Worm (Caenorhabditis elegans) whole organism, young adult: ENCODE data around the gene C26E6.1.
A peak's percentile ranks its signal among the peaks of the same experiment; 100 is the strongest.

ENCODE experiments used
- B0019.2 ChIP-seq: fragments of 200-800 bp; sonication (Bioruptor generic); conservative IDR thresholded peaks from 2 replicates; pipeline ENCODE4 v1.3.6; 2022; ENCODE audit warnings: missing genetic modification reagents, missing genetic modification characterization, missing compliant biosample characterization
- C17E4.6 ChIP-seq: fragments of 200-800 bp; sonication (Bioruptor generic); IDR thresholded peaks from 2 replicates; pipeline ENCODE4 v1.3.6; 2022; ENCODE audit warnings: missing genetic modification reagents, missing genetic modification characterization, missing compliant biosample characterization
- F10E7.11 ChIP-seq: sonication (generic microtip); optimal IDR thresholded peaks from 2 replicates; lab custom pipeline; 2017; ENCODE audit warnings: mild to moderate bottlenecking, missing genetic modification characterization, moderate library complexity, missing compliant biosample characterization
- F33H1.4 ChIP-seq: fragments of 200-800 bp; sonication (Bioruptor generic); IDR thresholded peaks from 2 replicates; pipeline ENCODE4 v1.3.6; 2022; ENCODE audit warnings: missing genetic modification reagents, missing genetic modification characterization, missing compliant biosample characterization
- F39B2.1 ChIP-seq: fragments of 200-800 bp; sonication (Bioruptor generic); IDR thresholded peaks from 2 replicates; pipeline ENCODE4 v1.3.6; 2022; ENCODE audit warnings: missing genetic modification reagents, missing genetic modification characterization, missing compliant biosample characterization
- F49E8.2 ChIP-seq: sonication (generic microtip); optimal IDR thresholded peaks from 3 replicates; lab custom pipeline; 2017; ENCODE audit warnings: missing genetic modification characterization, mild to moderate bottlenecking, missing compliant biosample characterization, antibody characterized with exemption, moderate library complexity; ENCODE audit not compliant: insufficient read depth
- T07F8.4 ChIP-seq: sonication (generic microtip); optimal IDR thresholded peaks from 2 replicates; lab custom pipeline; 2016; ENCODE audit warnings: mild to moderate bottlenecking, missing genetic modification characterization, moderate library complexity, missing compliant biosample characterization
- Y53F4B.3 ChIP-seq: fragments of 200-800 bp; sonication (Bioruptor generic); IDR thresholded peaks from 2 replicates; pipeline ENCODE4 v1.3.6; 2022; ENCODE audit warnings: missing genetic modification reagents, missing genetic modification characterization, missing compliant biosample characterization
- Y79H2A.3 ChIP-seq: fragments of 200-800 bp; sonication (Bioruptor generic); conservative IDR thresholded peaks from 2 replicates; pipeline ENCODE4 v1.3.6; 2022; ENCODE audit warnings: missing genetic modification reagents, missing genetic modification characterization, missing compliant biosample characterization
- ama-1 ChIP-seq, 3 experiments: fragments of 150-350 bp in 1 of 3; sonication (generic microtip) in 2 of 3; optimal IDR thresholded peaks; 2 replicates each; lab custom pipeline; 2014 to 2018; ENCODE audit warnings: missing biosample characterization in 2 of 3, missing genetic modification characterization in 2 of 3, missing genetic modification reagents in 2 of 3
- atf-7 ChIP-seq: sonication (generic microtip); optimal IDR thresholded peaks from 2 replicates; lab custom pipeline; 2017; ENCODE audit warnings: mild to moderate bottlenecking, missing genetic modification characterization, missing compliant biosample characterization
- bed-2 ChIP-seq: fragments of 200-800 bp; sonication (Bioruptor generic); IDR thresholded peaks from 2 replicates; pipeline ENCODE4 v1.3.6; 2022; ENCODE audit warnings: missing genetic modification reagents, missing genetic modification characterization, missing compliant biosample characterization
- cebp-2 ChIP-seq: fragments of 200-800 bp; sonication (Bioruptor generic); IDR thresholded peaks from 2 replicates; pipeline ENCODE4 v1.3.6; 2022; ENCODE audit warnings: missing genetic modification characterization, missing compliant biosample characterization
- dox-1 ChIP-seq: fragments of 200-800 bp; sonication (Bioruptor generic); IDR thresholded peaks from 2 replicates; pipeline ENCODE4 v1.3.6; 2022; ENCODE audit warnings: missing genetic modification reagents, missing genetic modification characterization, missing compliant biosample characterization
- dpff-1 ChIP-seq: sonication (generic microtip); optimal IDR thresholded peaks from 2 replicates; lab custom pipeline; 2017; ENCODE audit warnings: mild to moderate bottlenecking, missing genetic modification characterization, missing compliant biosample characterization
- efl-1 ChIP-seq: fragments of 150-350 bp; optimal IDR thresholded peaks from 2 replicates; lab custom pipeline; 2014; ENCODE audit warnings: missing biosample characterization, missing genetic modification reagents, missing genetic modification characterization
- egl-44 ChIP-seq: fragments of 200-800 bp; sonication (Bioruptor generic); IDR thresholded peaks from 2 replicates; pipeline ENCODE4 v1.3.6; 2022; ENCODE audit warnings: missing genetic modification reagents, missing genetic modification characterization, missing compliant biosample characterization
- gei-17 ChIP-seq: fragments of 200-800 bp; sonication (Bioruptor generic); optimal IDR thresholded peaks from 2 replicates; lab custom pipeline; 2018; ENCODE audit warnings: mild to moderate bottlenecking, missing genetic modification characterization, missing compliant biosample characterization
- him-1 ChIP-seq: sonication (generic microtip); optimal IDR thresholded peaks from 2 replicates; lab custom pipeline; 2016; ENCODE audit warnings: missing genotype, missing genetic modification reagents, missing genetic modification characterization, missing compliant biosample characterization
- hlh-12 ChIP-seq: sonication (generic microtip); optimal IDR thresholded peaks from 2 replicates; lab custom pipeline; 2016; ENCODE audit warnings: missing genetic modification characterization, missing compliant biosample characterization
- hmg-1.2 ChIP-seq: fragments of 200-800 bp; sonication (Bioruptor generic); IDR thresholded peaks from 2 replicates; pipeline ENCODE4 v1.3.6; 2022; ENCODE audit warnings: missing genetic modification reagents, missing genetic modification characterization, missing compliant biosample characterization
- lin-40 ChIP-seq: sonication (generic microtip); optimal IDR thresholded peaks from 2 replicates; lab custom pipeline; 2016; ENCODE audit warnings: missing genetic modification characterization, mild to moderate bottlenecking, missing compliant biosample characterization, missing genotype, missing genetic modification reagents
- lsy-27 ChIP-seq: sonication (generic microtip); optimal IDR thresholded peaks from 2 replicates; lab custom pipeline; 2017; ENCODE audit warnings: missing genetic modification characterization, mild to moderate bottlenecking, missing compliant biosample characterization, antibody characterized with exemption, missing genotype, borderline replicate concordance; ENCODE audit not compliant: insufficient read depth
- mes-4 ChIP-seq: sonication (generic microtip); optimal IDR thresholded peaks from 2 replicates; lab custom pipeline; 2016; ENCODE audit warnings: missing genotype, missing genetic modification characterization, missing compliant biosample characterization
- nfyb-1 ChIP-seq: fragments of 200-800 bp; sonication (Bioruptor generic); IDR thresholded peaks from 2 replicates; pipeline ENCODE4 v1.3.6; 2022; ENCODE audit warnings: missing genetic modification reagents, missing genetic modification characterization, missing compliant biosample characterization
- nhr-120 ChIP-seq: fragments of 200-800 bp; sonication (Bioruptor generic); IDR thresholded peaks from 2 replicates; pipeline ENCODE4 v1.3.6; 2022; ENCODE audit warnings: missing genetic modification characterization, missing compliant biosample characterization
- nhr-27 ChIP-seq: fragments of 200-800 bp; sonication (Bioruptor generic); optimal IDR thresholded peaks from 2 replicates; lab custom pipeline; 2018; ENCODE audit warnings: mild to moderate bottlenecking, missing genetic modification characterization, moderate library complexity, missing compliant biosample characterization
- nhr-80 ChIP-seq: sonication (generic microtip); optimal IDR thresholded peaks from 2 replicates; lab custom pipeline; 2016; ENCODE audit warnings: missing genetic modification characterization, missing compliant biosample characterization
- nhr-90 ChIP-seq: sonication (generic microtip); optimal IDR thresholded peaks from 2 replicates; lab custom pipeline; 2016; ENCODE audit warnings: missing genotype, mild to moderate bottlenecking, missing genetic modification characterization, missing compliant biosample characterization
- pha-4 ChIP-seq: fragments of 150-350 bp; sonication (generic microtip); optimal IDR thresholded peaks from 2 replicates; lab custom pipeline; 2014; ENCODE audit warnings: missing biosample characterization, missing genetic modification reagents, missing genetic modification characterization
- rcor-1 ChIP-seq: fragments of 200-800 bp; sonication (Bioruptor generic); IDR thresholded peaks from 2 replicates; pipeline ENCODE4 v1.3.6; 2022; ENCODE audit warnings: missing genetic modification reagents, missing genetic modification characterization, missing compliant biosample characterization
- rpc-1 ChIP-seq, 2 experiments: fragments of 150-350 bp in 1 of 2; sonication (generic microtip) in 1 of 2; optimal IDR thresholded peaks; 2 replicates each; lab custom pipeline; 2014 to 2018; ENCODE audit warnings: missing biosample characterization in 1 of 2, missing genetic modification characterization in 1 of 2, missing genetic modification reagents in 1 of 2, missing genotype in 1 of 2
- sdz-38 ChIP-seq: sonication (generic microtip); optimal IDR thresholded peaks from 2 replicates; lab custom pipeline; 2016; ENCODE audit warnings: missing genotype, missing genetic modification characterization, missing compliant biosample characterization
- sea-2 ChIP-seq: fragments of 200-800 bp; sonication (Bioruptor generic); IDR thresholded peaks from 2 replicates; pipeline ENCODE4 v1.3.6; 2022; ENCODE audit warnings: missing genetic modification characterization, missing compliant biosample characterization
- snpc-1.1 ChIP-seq: sonication (generic microtip); optimal IDR thresholded peaks from 2 replicates; lab custom pipeline; 2017; ENCODE audit warnings: missing genetic modification characterization, mild to moderate bottlenecking, missing compliant biosample characterization, antibody characterized with exemption, moderate library complexity, missing genotype, missing genetic modification reagents; ENCODE audit not compliant: insufficient read depth
- snpc-1.3 ChIP-seq: sonication (generic microtip); optimal IDR thresholded peaks from 2 replicates; lab custom pipeline; 2017; ENCODE audit warnings: missing genetic modification characterization, mild to moderate bottlenecking, missing compliant biosample characterization, antibody characterized with exemption, moderate library complexity, missing genotype, missing genetic modification reagents; ENCODE audit not compliant: insufficient read depth
- snpc-4 ChIP-seq, 5 experiments: fragments of 150-350 bp in 1 of 5; sonication (generic microtip) in 4 of 5; optimal IDR thresholded peaks; 2 replicates each; lab custom pipeline; 2014 to 2018; ENCODE audit warnings: missing genetic modification characterization in 5 of 5, missing biosample characterization in 3 of 5, antibody characterized with exemption in 2 of 5, mild to moderate bottlenecking in 2 of 5, missing compliant biosample characterization in 2 of 5, missing genotype in 2 of 5, moderate library complexity in 2 of 5, missing genetic modification reagents in 1 of 5
- somi-1 ChIP-seq: fragments of 200-800 bp; sonication (Bioruptor generic); optimal IDR thresholded peaks from 2 replicates; lab custom pipeline; 2018; ENCODE audit warnings: mild to moderate bottlenecking, missing genetic modification characterization, missing compliant biosample characterization
- sptf-2 ChIP-seq: fragments of 200-800 bp; sonication (Bioruptor generic); optimal IDR thresholded peaks from 2 replicates; lab custom pipeline; 2018; ENCODE audit warnings: mild to moderate bottlenecking, missing genetic modification characterization, missing compliant biosample characterization
- tbp1 ChIP-seq: fragments of 200-800 bp; sonication (Bioruptor generic); optimal IDR thresholded peaks from 2 replicates; lab custom pipeline; 2018; ENCODE audit warnings: mild to moderate bottlenecking, missing genetic modification characterization, missing compliant biosample characterization
- tbx-9 ChIP-seq: sonication (generic microtip); optimal IDR thresholded peaks from 2 replicates; lab custom pipeline; 2016; ENCODE audit warnings: borderline replicate concordance, missing genetic modification characterization, inconsistent platforms, missing compliant biosample characterization
- unc-62 ChIP-seq: fragments of 150-350 bp; optimal IDR thresholded peaks from 2 replicates; lab custom pipeline; 2014; ENCODE audit warnings: missing biosample characterization, missing genetic modification reagents, missing genetic modification characterization
- ztf-22 ChIP-seq: fragments of 200-800 bp; sonication (Bioruptor generic); optimal IDR thresholded peaks from 2 replicates; lab custom pipeline; 2018; ENCODE audit warnings: mild to moderate bottlenecking, missing genetic modification characterization, moderate library complexity, missing compliant biosample characterization
- ztf-25 ChIP-seq: fragments of 200-800 bp; sonication (Bioruptor generic); IDR thresholded peaks from 2 replicates; pipeline ENCODE4 v1.3.6; 2022; ENCODE audit warnings: missing genetic modification reagents, missing genetic modification characterization, missing compliant biosample characterization
- ztf-28 ChIP-seq: fragments of 200-800 bp; sonication (Bioruptor generic); IDR thresholded peaks from 2 replicates; pipeline ENCODE4 v1.3.6; 2022; ENCODE audit warnings: missing genetic modification reagents, missing genetic modification characterization, missing compliant biosample characterization
- ztf-6 ChIP-seq: fragments of 200-800 bp; sonication (Bioruptor generic); IDR thresholded peaks from 2 replicates; pipeline ENCODE4 v1.3.6; 2022; ENCODE audit warnings: missing genetic modification reagents, missing genetic modification characterization, missing compliant biosample characterization

Gene C26E6.1

ce11 chrIII:4984444-4985086 is 27.9 kb downstream of the C26E6.1 start, which contains the start of gene C27F2.7 (continued):
- peak; percentile 41 for TF ChIP-seq tbp1 (GFP tag; lab: Kevin White, UChicago)
- TF ChIP-seq him-1 (tag; lab: Kevin White, UChicago) = peak; percentile 28
- no peak for TF ChIP-seq snpc-1.1 (tag; lab: Kevin White, UChicago)
- peak; percentile 72 for TF ChIP-seq F49E8.2 (tag; lab: Kevin White, UChicago)
- TF ChIP-seq sea-2 = no peak
- no peak for TF ChIP-seq snpc-4 (GFP tag; optimal IDR thresholded peaks at IDR 0.05; lab: Kevin White, UChicago)
- TF ChIP-seq snpc-4 (tag; optimal IDR thresholded peaks at IDR 0.05; lab: Kevin White, UChicago) = no peak
- no peak for TF ChIP-seq ztf-22 (GFP tag; lab: Kevin White, UChicago)
- TF ChIP-seq B0019.2 (GFP tag; lab: Robert Waterston, UW) = peak; percentile 68; the same call in 1 of the 2 replicates
- no peak for TF ChIP-seq sptf-2 (GFP tag; lab: Kevin White, UChicago)
- TF ChIP-seq unc-62 (GFP tag; lab: Kevin White, UChicago) = no peak
- no peak for TF ChIP-seq sdz-38
- no peak for TF ChIP-seq mes-4
- TF ChIP-seq rpc-1 (optimal IDR thresholded peaks at IDR 0.05; lab: Kevin White, UChicago) = no peak
- TF ChIP-seq rpc-1 (tag; optimal IDR thresholded peaks at IDR 0.05; lab: Kevin White, UChicago) = no peak
- no peak for TF ChIP-seq dpff-1 (tag; lab: Kevin White, UChicago)
- TF ChIP-seq bed-2 (GFP tag; lab: Robert Waterston, UW) = no peak
- no peak for TF ChIP-seq gei-17
- TF ChIP-seq ztf-6 = no peak
- TF ChIP-seq F39B2.1 = no peak
- TF ChIP-seq nhr-80 (tag; lab: Kevin White, UChicago) = no peak
- peak; percentile 71; the same call in 1 of the 2 replicates for TF ChIP-seq C17E4.6 (GFP tag; lab: Robert Waterston, UW)
- no peak for TF ChIP-seq ama-1 (optimal IDR thresholded peaks at IDR 0.05; lab: Kevin White, UChicago)
- no peak for TF ChIP-seq ama-1 (GFP tag; optimal IDR thresholded peaks at IDR 0.05; lab: Kevin White, UChicago)
- TF ChIP-seq rcor-1 (GFP tag; lab: Robert Waterston, UW) = peak; percentile 83
- TF ChIP-seq Y53F4B.3 (GFP tag; lab: Robert Waterston, UW) = no peak
- TF ChIP-seq pha-4 (tag; lab: Kevin White, UChicago) = no peak
- TF ChIP-seq lsy-27 (tag; lab: Kevin White, UChicago) = no peak
- TF ChIP-seq efl-1 (GFP tag; lab: Kevin White, UChicago) = peak; percentile 82
- TF ChIP-seq egl-44 (GFP tag; lab: Robert Waterston, UW) = no peak
- no peak for TF ChIP-seq nhr-120 (GFP tag; lab: Robert Waterston, UW)
- peak; percentile 48 for TF ChIP-seq hmg-1.2 (GFP tag; lab: Robert Waterston, UW)
- peak; percentile 84 for TF ChIP-seq dox-1 (GFP tag; lab: Robert Waterston, UW)
- TF ChIP-seq F10E7.11 (tag; lab: Kevin White, UChicago) = no peak
- TF ChIP-seq somi-1 (GFP tag; lab: Kevin White, UChicago) = no peak
- TF ChIP-seq F33H1.4 = peak; percentile 76
- no peak for TF ChIP-seq T07F8.4
- no peak for TF ChIP-seq lin-40 (tag; lab: Kevin White, UChicago)
- peak; percentile 95 for TF ChIP-seq nfyb-1
- no peak for TF ChIP-seq atf-7 (tag; lab: Kevin White, UChicago)
- no peak for TF ChIP-seq ztf-28 (GFP tag; lab: Robert Waterston, UW)
- TF ChIP-seq ztf-25 (GFP tag; lab: Robert Waterston, UW) = 0 out of 2 replicates have a peak, but pooled peaks have one; percentile 38
- TF ChIP-seq snpc-1.3 (tag; lab: Kevin White, UChicago) = no peak
- no peak for TF ChIP-seq cebp-2 (GFP tag; lab: Robert Waterston, UW)
- TF ChIP-seq nhr-90 (tag; lab: Kevin White, UChicago) = no peak
- no peak for TF ChIP-seq tbx-9 (tag; lab: Kevin White, UChicago)
- TF ChIP-seq nhr-27 (tag; lab: Kevin White, UChicago) = no peak
- no peak for TF ChIP-seq hlh-12 (tag; lab: Kevin White, UChicago)
- peak; percentile 73; the same call in 1 of the 2 replicates for TF ChIP-seq Y79H2A.3 (GFP tag; lab: Robert Waterston, UW)
